Worm (Caenorhabditis elegans) whole organism, mixed stage, embryonic: ENCODE results near the gene srbc-83.

Experiments used
- bed-3 ChIP-seq: fragments of 200-800 bp; sonication (Bioruptor generic); optimal IDR thresholded peaks from 3 replicates; lab custom pipeline; 2018; ENCODE audit warnings: mild to moderate bottlenecking, missing genetic modification characterization, moderate library complexity, missing compliant biosample characterization
- blmp-1 ChIP-seq: fragments of 150-350 bp; optimal IDR thresholded peaks from 2 replicates; lab custom pipeline; 2014; ENCODE audit warnings: missing biosample characterization, missing genetic modification characterization
- elt-1 ChIP-seq: sonication (generic microtip); optimal IDR thresholded peaks from 2 replicates; lab custom pipeline; 2017; ENCODE audit warnings: missing genetic modification characterization, mild to moderate bottlenecking, missing compliant biosample characterization, antibody characterized with exemption, moderate library complexity, borderline replicate concordance; ENCODE audit not compliant: insufficient read depth
- elt-3 ChIP-seq: fragments of 150-350 bp; optimal IDR thresholded peaks from 2 replicates; lab custom pipeline; 2014; ENCODE audit warnings: missing biosample characterization, missing genetic modification characterization
- ham-2 ChIP-seq: fragments of 200-800 bp; sonication (Bioruptor generic); optimal IDR thresholded peaks from 2 replicates; lab custom pipeline; 2018; ENCODE audit warnings: mild to moderate bottlenecking, missing genetic modification characterization, missing compliant biosample characterization
- lsy-2 ChIP-seq: fragments of 150-350 bp; optimal IDR thresholded peaks from 2 replicates; lab custom pipeline; 2014; ENCODE audit warnings: missing biosample characterization, missing genetic modification characterization
- mep-1 ChIP-seq: fragments of 150-350 bp; optimal IDR thresholded peaks from 2 replicates; lab custom pipeline; 2017; ENCODE audit warnings: missing biosample characterization, missing genetic modification reagents, missing genetic modification characterization, inconsistent platforms
- nhr-28 ChIP-seq: fragments of 150-350 bp; optimal IDR thresholded peaks from 2 replicates; lab custom pipeline; 2014; ENCODE audit warnings: missing biosample characterization, missing genetic modification characterization
- nhr-76 ChIP-seq: sonication (generic microtip); optimal IDR thresholded peaks from 2 replicates; lab custom pipeline; 2017; ENCODE audit warnings: missing biosample characterization, missing genetic modification characterization
- pha-4 ChIP-seq: fragments of 150-350 bp; optimal IDR thresholded peaks from 2 replicates; lab custom pipeline; 2018; ENCODE audit warnings: missing biosample characterization, missing genetic modification reagents, missing genetic modification characterization
- sem-2 ChIP-seq: fragments of 200-800 bp; sonication (Bioruptor generic); optimal IDR thresholded peaks from 2 replicates; lab custom pipeline; 2018; ENCODE audit warnings: mild to moderate bottlenecking, missing genetic modification characterization, missing compliant biosample characterization
- unc-62 ChIP-seq: fragments of 150-350 bp; optimal IDR thresholded peaks from 2 replicates; lab custom pipeline; 2014; ENCODE audit warnings: missing biosample characterization, missing genetic modification reagents, missing genetic modification characterization

ce11 chrV:16346406-16347108 is 49.4 kb downstream of the srbc-83 start, which contains the start of the genes W08G11.5 and W08G11.1:
- no peak for TF ChIP-seq sem-2 (GFP tag; lab: Kevin White, UChicago)
- no peak for TF ChIP-seq bed-3 (GFP tag; lab: Kevin White, UChicago)
- TF ChIP-seq elt-3 (tag; lab: Kevin White, UChicago): no peak
- no peak for TF ChIP-seq mep-1
- no peak for TF ChIP-seq nhr-76 (tag; lab: Kevin White, UChicago)
- TF ChIP-seq blmp-1 (tag; lab: Kevin White, UChicago): no peak
- no peak for TF ChIP-seq elt-1 (tag; lab: Kevin White, UChicago)
- TF ChIP-seq nhr-28: no peak
- no peak for TF ChIP-seq pha-4 (tag; lab: Kevin White, UChicago)
- TF ChIP-seq unc-62: no peak
- no peak for TF ChIP-seq ham-2
- no peak for TF ChIP-seq lsy-2 (tag; lab: Kevin White, UChicago)
